Worm (Caenorhabditis elegans): ENCODE data around the gene C47A4.1.

C47A4.1 gene

ce11 chrIV:13716279-13716678, at the start of gene C47A4.1:
TSS of gene C47A4.1 (minus strand) at chrIV:13716379.
- TF ChIP-seq med-1 (GFP tag; optimal IDR thresholded peaks at IDR 0.05; ENCODE audit: insufficient read depth) (no peak), flt-1 (GFP tag; IDR thresholded peaks at IDR 0.05) (no peak), ztf-29 (GFP tag; IDR thresholded peaks at IDR 0.05) (no peak), cog-1 (tag; optimal IDR thresholded peaks at IDR 0.05) (no peak), ztf-23 (GFP tag; IDR thresholded peaks at IDR 0.05) (no peak)

- TF ChIP-seq cog-1 (tag; optimal IDR thresholded peaks at IDR 0.05), result no peak
- TF ChIP-seq med-1 (GFP tag; optimal IDR thresholded peaks at IDR 0.05; ENCODE audit: insufficient read depth), result no peak
- no peak for TF ChIP-seq flt-1 (GFP tag; IDR thresholded peaks at IDR 0.05)
- TF ChIP-seq klf-2 (GFP tag; conservative IDR thresholded peaks at IDR 0.05), result no peak
- TF ChIP-seq ztf-29 (GFP tag; IDR thresholded peaks at IDR 0.05), result no peak
- TF ChIP-seq ref-1 (GFP tag; conservative IDR thresholded peaks at IDR 0.05), result no peak
- no peak for TF ChIP-seq ztf-23 (GFP tag; IDR thresholded peaks at IDR 0.05)
- TF ChIP-seq tab-1 (GFP tag; IDR thresholded peaks at IDR 0.05), result no peak
- no peak for TF ChIP-seq T22C8.4 (GFP tag; IDR thresholded peaks at IDR 0.05)
Observed at ce11 chrIV:13764708-13765107, 48.5 kb upstream of the C47A4.1 start.

ce11 chrIV:13763449-13763848, 47.3 kb upstream of the C47A4.1 start:
- TF ChIP-seq ztf-29 (GFP tag; IDR thresholded peaks at IDR 0.05) (no peak), ref-1 (GFP tag; conservative IDR thresholded peaks at IDR 0.05) (no peak), cog-1 (tag; optimal IDR thresholded peaks at IDR 0.05) (no peak), tab-1 (GFP tag; IDR thresholded peaks at IDR 0.05) (no peak), klf-2 (GFP tag; conservative IDR thresholded peaks at IDR 0.05) (no peak), flt-1 (GFP tag; IDR thresholded peaks at IDR 0.05) (no peak), med-1 (GFP tag; optimal IDR thresholded peaks at IDR 0.05; ENCODE audit: insufficient read depth) (no peak), ztf-23 (GFP tag; IDR thresholded peaks at IDR 0.05) (no peak)

ce11 chrIV:13755619-13756018, 39.4 kb upstream of the C47A4.1 start:
- TF ChIP-seq ref-1 (GFP tag; conservative IDR thresholded peaks at IDR 0.05) (no peak), ztf-29 (GFP tag; IDR thresholded peaks at IDR 0.05) (no peak), klf-2 (GFP tag; conservative IDR thresholded peaks at IDR 0.05) (no peak), ztf-23 (GFP tag; IDR thresholded peaks at IDR 0.05) (no peak), flt-1 (GFP tag; IDR thresholded peaks at IDR 0.05) (no peak), T22C8.4 (GFP tag; IDR thresholded peaks at IDR 0.05) (no peak), med-1 (GFP tag; optimal IDR thresholded peaks at IDR 0.05; ENCODE audit: insufficient read depth) (no peak), tab-1 (GFP tag; IDR thresholded peaks at IDR 0.05) (no peak), cog-1 (tag; optimal IDR thresholded peaks at IDR 0.05) (no peak)

- TF ChIP-seq tab-1 (GFP tag; IDR thresholded peaks at IDR 0.05) (no peak), ref-1 (GFP tag; conservative IDR thresholded peaks at IDR 0.05) (no peak), med-1 (GFP tag; optimal IDR thresholded peaks at IDR 0.05; ENCODE audit: insufficient read depth) (no peak), ztf-29 (GFP tag; IDR thresholded peaks at IDR 0.05) (no peak), cog-1 (tag; optimal IDR thresholded peaks at IDR 0.05) (no peak), klf-2 (GFP tag; conservative IDR thresholded peaks at IDR 0.05) (no peak), flt-1 (GFP tag; IDR thresholded peaks at IDR 0.05) (no peak), T22C8.4 (GFP tag; IDR thresholded peaks at IDR 0.05) (no peak)
Observed at ce11 chrIV:13750033-13750432, 33.9 kb upstream of the C47A4.1 start, which contains the start of gene sorb-1. TSS of gene sorb-1 (plus strand) at chrIV:13750333.

- no peak for TF ChIP-seq med-1 (GFP tag; optimal IDR thresholded peaks at IDR 0.05; ENCODE audit: insufficient read depth)
- TF ChIP-seq cog-1 (tag; optimal IDR thresholded peaks at IDR 0.05), result no peak
Observed at ce11 chrIV:13748798-13749197, 32.6 kb upstream of the C47A4.1 start.

- no peak for TF ChIP-seq ztf-23 (GFP tag; IDR thresholded peaks at IDR 0.05)
- no peak for TF ChIP-seq flt-1 (GFP tag; IDR thresholded peaks at IDR 0.05)
Observed at ce11 chrIV:13745409-13745808, 29.2 kb upstream of the C47A4.1 start, which contains the start of gene C47A4.5. TSS of gene C47A4.5 (plus strand) at chrIV:13745709.

ce11 chrIV:13742244-13742643, 26.1 kb upstream of the C47A4.1 start, which contains the start of gene C47A4.3:
TSS of gene C47A4.3 (minus strand) at chrIV:13742344.
- TF ChIP-seq klf-2 (GFP tag; conservative IDR thresholded peaks at IDR 0.05) (no peak), flt-1 (GFP tag; IDR thresholded peaks at IDR 0.05) (no peak), med-1 (GFP tag; optimal IDR thresholded peaks at IDR 0.05; ENCODE audit: insufficient read depth) (no peak), ztf-23 (GFP tag; IDR thresholded peaks at IDR 0.05) (no peak), ref-1 (GFP tag; conservative IDR thresholded peaks at IDR 0.05) (no peak), tab-1 (GFP tag; IDR thresholded peaks at IDR 0.05) (no peak), T22C8.4 (GFP tag; IDR thresholded peaks at IDR 0.05) (no peak), ztf-29 (GFP tag; IDR thresholded peaks at IDR 0.05) (no peak), cog-1 (tag; optimal IDR thresholded peaks at IDR 0.05) (no peak)

ce11 chrIV:13727865-13728264, 11.7 kb upstream of the C47A4.1 start:
- TF ChIP-seq flt-1 (GFP tag; IDR thresholded peaks at IDR 0.05) (no peak), ztf-23 (GFP tag; IDR thresholded peaks at IDR 0.05) (no peak), klf-2 (GFP tag; conservative IDR thresholded peaks at IDR 0.05) (no peak), T22C8.4 (GFP tag; IDR thresholded peaks at IDR 0.05) (no peak), cog-1 (tag; optimal IDR thresholded peaks at IDR 0.05) (no peak), tab-1 (GFP tag; IDR thresholded peaks at IDR 0.05) (no peak), med-1 (GFP tag; optimal IDR thresholded peaks at IDR 0.05; ENCODE audit: insufficient read depth) (no peak), ztf-29 (GFP tag; IDR thresholded peaks at IDR 0.05) (no peak), ref-1 (GFP tag; conservative IDR thresholded peaks at IDR 0.05) (no peak)

ce11 chrIV:13726630-13727029, 10.5 kb upstream of the C47A4.1 start, which contains the start of gene ent-4:
TSS of gene ent-4 (plus strand) at chrIV:13726930.
- TF ChIP-seq med-1 (GFP tag; optimal IDR thresholded peaks at IDR 0.05; ENCODE audit: insufficient read depth), result no peak
- no peak for TF ChIP-seq T22C8.4 (GFP tag; IDR thresholded peaks at IDR 0.05)
- TF ChIP-seq ztf-23 (GFP tag; IDR thresholded peaks at IDR 0.05), result no peak
- TF ChIP-seq ztf-29 (GFP tag; IDR thresholded peaks at IDR 0.05), result no peak
- no peak for TF ChIP-seq ref-1 (GFP tag; conservative IDR thresholded peaks at IDR 0.05)
- TF ChIP-seq cog-1 (tag; optimal IDR thresholded peaks at IDR 0.05), result no peak
- TF ChIP-seq tab-1 (GFP tag; IDR thresholded peaks at IDR 0.05), result no peak
- TF ChIP-seq klf-2 (GFP tag; conservative IDR thresholded peaks at IDR 0.05), result no peak
- TF ChIP-seq flt-1 (GFP tag; IDR thresholded peaks at IDR 0.05), result no peak
